Worm (Caenorhabditis elegans): ENCODE data around the gene fbxa-77.

DNA sequence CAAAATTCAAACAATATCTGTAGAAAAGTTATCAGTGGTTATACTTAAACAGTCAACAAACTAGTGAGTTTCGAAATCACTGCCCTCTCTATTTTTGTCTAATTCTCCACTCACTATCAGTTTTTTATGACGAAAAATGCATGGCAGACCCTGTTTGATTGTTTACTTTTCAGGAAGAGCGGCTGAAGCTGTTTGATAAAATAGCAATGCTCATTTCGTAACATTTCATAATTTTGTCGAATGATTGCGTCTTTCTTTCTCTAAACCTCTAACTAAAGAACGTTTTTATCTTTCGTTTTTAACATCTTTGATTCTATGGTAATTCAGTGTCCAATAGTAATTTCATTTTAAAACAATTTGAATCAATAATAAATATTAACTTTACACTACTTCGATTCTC, 29.9 kb downstream of the fbxa-77 start:
- TF ChIP-seq mdt-29 (GFP tag; IDR thresholded peaks at IDR 0.05) (no peak), nhr-41 (GFP tag; IDR thresholded peaks at IDR 0.05) (peak; percentile 61; the same call in 1 of the 2 replicates)

Measured in whole organism, L4 larva.